Fruit fly (Drosophila melanogaster) whole organism, pupa: ENCODE data around the gene Lmpt.

Experiments
- CG10348 ChIP-seq: fragments of 200-800 bp; sonication (Bioruptor generic); IDR thresholded peaks from 2 replicates; pipeline ENCODE4 v1.3.6; 2022; ENCODE audit warnings: missing biosample characterization, missing genetic modification characterization
- CG14655 ChIP-seq: fragments of 200-800 bp; sonication (Bioruptor generic); optimal IDR thresholded peaks from 3 replicates; lab custom pipeline; 2017; ENCODE audit warnings: mild to moderate bottlenecking, missing biosample characterization, missing genetic modification reagents, missing genetic modification characterization
- CG15710 ChIP-seq: fragments of 200-800 bp; sonication (Bioruptor generic); optimal IDR thresholded peaks from 2 replicates; lab custom pipeline; 2018; ENCODE audit warnings: missing biosample characterization, mild to moderate bottlenecking, missing genetic modification characterization, moderate library complexity
- CG34367 ChIP-seq: fragments of 200-800 bp; sonication (Bioruptor generic); optimal IDR thresholded peaks from 2 replicates; lab custom pipeline; 2018; ENCODE audit warnings: missing biosample characterization, mild to moderate bottlenecking, missing genetic modification characterization
- CG4496 ChIP-seq: fragments of 200-800 bp; sonication (Bioruptor generic); IDR thresholded peaks from 3 replicates; pipeline ENCODE4 v1.3.6; 2022; ENCODE audit warnings: missing biosample characterization, missing genetic modification characterization
- CG8301 ChIP-seq: fragments of 200-800 bp; sonication (Bioruptor generic); optimal IDR thresholded peaks from 2 replicates; lab custom pipeline; 2018; ENCODE audit warnings: missing biosample characterization, mild to moderate bottlenecking, missing genetic modification characterization
- Ets98B ChIP-seq: fragments of 200-800 bp; sonication (Bioruptor generic); IDR thresholded peaks from 2 replicates; pipeline ENCODE4 v1.3.6; 2022; ENCODE audit warnings: missing biosample characterization, missing genetic modification characterization
- fd96Ca ChIP-seq: fragments of 200-800 bp; sonication (Bioruptor generic); IDR thresholded peaks from 3 replicates; pipeline ENCODE4 v1.3.6; 2022; ENCODE audit warnings: missing biosample characterization, missing genetic modification characterization

DNA sequence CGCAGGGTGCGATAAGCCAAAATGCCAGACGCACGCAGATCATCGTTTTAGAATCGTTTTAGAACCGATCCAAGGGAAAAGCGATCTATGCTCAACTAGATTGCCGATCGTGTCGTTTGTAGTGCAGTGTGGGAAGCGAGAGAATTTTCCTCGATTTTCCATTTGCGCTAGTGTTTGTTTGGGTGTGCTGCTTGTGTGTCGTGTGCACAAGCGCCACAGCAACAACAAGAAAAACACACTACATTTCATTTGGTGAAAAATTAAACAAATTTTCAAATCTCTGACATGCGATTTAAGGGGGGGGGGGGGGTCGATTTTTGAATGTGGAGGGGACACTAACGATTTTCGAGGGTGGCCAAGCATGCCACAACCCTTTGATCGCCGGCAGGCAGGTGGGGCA, 45.4 kb downstream of the Lmpt start:
- TF ChIP-seq CG10348 (GFP tag; lab: Robert Waterston, UW), result no peak
- TF ChIP-seq CG34367 (tag; lab: Kevin White, UChicago), result no peak
- TF ChIP-seq Ets98B (GFP tag; lab: Robert Waterston, UW), result no peak
- no peak for TF ChIP-seq CG15710 (tag; lab: Kevin White, UChicago)
- no peak for TF ChIP-seq fd96Ca (GFP tag; lab: Robert Waterston, UW)
- no peak for TF ChIP-seq CG8301
- TF ChIP-seq CG4496 (GFP tag; lab: Robert Waterston, UW), result no peak
- no peak for TF ChIP-seq CG14655
